Fruit fly (Drosophila melanogaster) whole organism, wandering third instar larva: ENCODE measurements around the gene RpS21.

Source experiments
- Abd-B ChIP-seq: fragments of >200 bp; optimal IDR thresholded peaks from 2 replicates; lab custom pipeline; 2017; ENCODE audit warnings: missing biosample characterization, missing genetic modification characterization
- CG32264 ChIP-seq: fragments of 200-800 bp; sonication (Bioruptor generic); optimal IDR thresholded peaks from 2 replicates; lab custom pipeline; 2016; ENCODE audit warnings: missing biosample characterization, missing genetic modification characterization
- CG9705 ChIP-seq: fragments of 200-800 bp; sonication (Bioruptor generic); optimal IDR thresholded peaks from 2 replicates; lab custom pipeline; 2018; ENCODE audit warnings: missing biosample characterization, mild to moderate bottlenecking, missing genetic modification characterization
- CrebA ChIP-seq: fragments of 200-800 bp; sonication (Bioruptor generic); optimal IDR thresholded peaks from 2 replicates; lab custom pipeline; 2016; ENCODE audit warnings: missing biosample characterization, mild to moderate bottlenecking, missing genetic modification characterization, borderline replicate concordance
- Dfd ChIP-seq: fragments of >200 bp; optimal IDR thresholded peaks from 2 replicates; lab custom pipeline; 2017; ENCODE audit warnings: missing biosample characterization, missing genetic modification characterization
- Dif ChIP-seq: fragments of 200-275, 200-300 bp; sonication (Bioruptor generic); optimal IDR thresholded peaks from 2 replicates; lab custom pipeline; 2018; ENCODE audit warnings: missing biosample characterization, missing genetic modification characterization; ENCODE audit not compliant: partially characterized antibody
- GATAd ChIP-seq: sonication (Bioruptor generic); optimal IDR thresholded peaks from 2 replicates; lab custom pipeline; 2016; ENCODE audit warnings: missing biosample characterization, missing genetic modification characterization
- HLH106 ChIP-seq: fragments of 200-800 bp; optimal IDR thresholded peaks from 3 replicates; lab custom pipeline; 2019; ENCODE audit warnings: missing biosample characterization, mild to moderate bottlenecking, missing genetic modification characterization, moderate library complexity
- Hnf4 ChIP-seq: fragments of 200-800 bp; sonication (Bioruptor generic); optimal IDR thresholded peaks from 2 replicates; lab custom pipeline; 2016; ENCODE audit warnings: missing biosample characterization, mild to moderate bottlenecking, missing genetic modification characterization
- Hr78 ChIP-seq: fragments of >200 bp; optimal IDR thresholded peaks from 2 replicates; lab custom pipeline; 2017; ENCODE audit warnings: missing biosample characterization, missing genetic modification characterization
- Hr83 ChIP-seq: fragments of 200-300 bp; sonication (Bioruptor generic); optimal IDR thresholded peaks from 2 replicates; lab custom pipeline; 2016; ENCODE audit warnings: missing biosample characterization, mild to moderate bottlenecking, missing genetic modification characterization, moderate library complexity; ENCODE audit not compliant: poor library complexity, severe bottlenecking
- Jra ChIP-seq: sonication (Bioruptor generic); optimal IDR thresholded peaks from 2 replicates; lab custom pipeline; 2016; ENCODE audit warnings: missing biosample characterization, missing genetic modification characterization
- Mio ChIP-seq: sonication (Bioruptor generic); optimal IDR thresholded peaks from 2 replicates; lab custom pipeline; 2016; ENCODE audit warnings: missing biosample characterization, missing genetic modification characterization
- Myc ChIP-seq: fragments of >200 bp; optimal IDR thresholded peaks from 2 replicates; lab custom pipeline; 2017
- N ChIP-seq: fragments of >200 bp; optimal IDR thresholded peaks from 2 replicates; lab custom pipeline; 2018; ENCODE audit warnings: missing biosample characterization, missing external identifiers, missing genetic modification characterization
- OdsH ChIP-seq: fragments of 200-800 bp; sonication (Bioruptor generic); optimal IDR thresholded peaks from 2 replicates; lab custom pipeline; 2016; ENCODE audit warnings: missing biosample characterization, mild to moderate bottlenecking, missing genetic modification characterization
- Rel ChIP-seq, 2 experiments: fragments of 200-800 bp; sonication (Bioruptor generic) in 1 of 2; optimal IDR thresholded peaks; 2 replicates in 1 of 2; 3 replicates in 1 of 2; lab custom pipeline; 2016 to 2019; ENCODE audit warnings: mild to moderate bottlenecking in 2 of 2, missing biosample characterization in 2 of 2, missing genetic modification characterization in 2 of 2, moderate library complexity in 1 of 2
- Sp1 ChIP-seq: fragments of 200-800 bp; sonication (Bioruptor generic); optimal IDR thresholded peaks from 3 replicates; lab custom pipeline; 2019; ENCODE audit warnings: missing biosample characterization, mild to moderate bottlenecking, missing genetic modification characterization, moderate library complexity
- Vsx2 ChIP-seq: fragments of 200-300, 225-300 bp; sonication (Bioruptor generic); optimal IDR thresholded peaks from 2 replicates; lab custom pipeline; 2018; ENCODE audit warnings: missing biosample characterization, missing genetic modification characterization; ENCODE audit not compliant: partially characterized antibody
- br ChIP-seq: fragments of 200-800 bp; sonication (Bioruptor generic); optimal IDR thresholded peaks from 2 replicates; lab custom pipeline; 2016; ENCODE audit warnings: missing biosample characterization, missing genetic modification characterization
- brk ChIP-seq: fragments of 200-800 bp; sonication (Bioruptor generic); optimal IDR thresholded peaks from 2 replicates; lab custom pipeline; 2016; ENCODE audit warnings: missing biosample characterization, mild to moderate bottlenecking, missing genetic modification characterization
- dl ChIP-seq, 2 experiments: fragments of 175-275, 200-275 bp in 1 of 2; fragments of 200-275 bp in 1 of 2; sonication (Bioruptor generic); optimal IDR thresholded peaks; lab custom pipeline; 2018; ENCODE audit warnings: mild to moderate bottlenecking in 2 of 2, missing biosample characterization in 2 of 2, missing genetic modification characterization in 2 of 2, moderate library complexity in 2 of 2; ENCODE audit not compliant: partially characterized antibody in 2 of 2, insufficient read depth in 1 of 2
- dmrt93B ChIP-seq: fragments of 200-800 bp; sonication (Bioruptor generic); optimal IDR thresholded peaks from 2 replicates; lab custom pipeline; 2018; ENCODE audit warnings: missing biosample characterization, mild to moderate bottlenecking, missing genetic modification characterization
- dsf ChIP-seq: sonication (Bioruptor generic); optimal IDR thresholded peaks from 2 replicates; lab custom pipeline; 2016; ENCODE audit warnings: missing biosample characterization, missing genetic modification characterization, borderline replicate concordance
- ey ChIP-seq: fragments of 200-800 bp; sonication (Bioruptor generic); optimal IDR thresholded peaks from 2 replicates; lab custom pipeline; 2016; ENCODE audit warnings: missing biosample characterization, missing genetic modification characterization
- foxo ChIP-seq, 2 experiments: fragments of 200-800 bp; sonication (Bioruptor generic); optimal IDR thresholded peaks; 2 replicates in 1 of 2; 3 replicates in 1 of 2; lab custom pipeline; 2016 to 2017; ENCODE audit warnings: missing biosample characterization in 2 of 2, missing genetic modification characterization in 2 of 2
- fru ChIP-seq: fragments of 200-800 bp; sonication (Bioruptor generic); optimal IDR thresholded peaks from 3 replicates; lab custom pipeline; 2016; ENCODE audit warnings: missing biosample characterization, mild to moderate bottlenecking, missing genetic modification characterization
- h ChIP-seq: fragments of 200-800 bp; sonication (Bioruptor generic); optimal IDR thresholded peaks from 3 replicates; lab custom pipeline; 2016; ENCODE audit warnings: missing biosample characterization, mild to moderate bottlenecking, missing genetic modification characterization
- jim ChIP-seq: fragments of 175-275, 200-325 bp; sonication (Bioruptor generic); optimal IDR thresholded peaks from 2 replicates; lab custom pipeline; 2016; ENCODE audit warnings: missing biosample characterization, mild to moderate bottlenecking, missing genetic modification characterization
- lola ChIP-seq: fragments of >200 bp; optimal IDR thresholded peaks from 2 replicates; lab custom pipeline; 2017; ENCODE audit warnings: missing biosample characterization, missing genetic modification characterization
- pan ChIP-seq: fragments of >200 bp; optimal IDR thresholded peaks from 2 replicates; lab custom pipeline; 2017
- psq ChIP-seq: fragments of 200-800 bp; sonication (Bioruptor generic); optimal IDR thresholded peaks from 3 replicates; lab custom pipeline; 2017; ENCODE audit warnings: missing biosample characterization, mild to moderate bottlenecking, missing genetic modification characterization, moderate library complexity
- rgr ChIP-seq: fragments of 200-800 bp; sonication (Bioruptor generic); optimal IDR thresholded peaks from 3 replicates; lab custom pipeline; 2016; ENCODE audit warnings: missing biosample characterization, mild to moderate bottlenecking, missing genetic modification characterization
- sage ChIP-seq: fragments of 200-800 bp; sonication (Bioruptor generic); optimal IDR thresholded peaks from 2 replicates; lab custom pipeline; 2016; ENCODE audit warnings: missing biosample characterization, mild to moderate bottlenecking, missing genetic modification characterization
- sv ChIP-seq: fragments of 200-800 bp; sonication (Bioruptor generic); optimal IDR thresholded peaks from 3 replicates; lab custom pipeline; 2016; ENCODE audit warnings: missing biosample characterization, missing genetic modification characterization
- tai ChIP-seq: sonication (Bioruptor generic); optimal IDR thresholded peaks from 2 replicates; lab custom pipeline; 2016; ENCODE audit warnings: missing biosample characterization, missing genetic modification characterization
- usp ChIP-seq: fragments of >200 bp; optimal IDR thresholded peaks from 2 replicates; lab custom pipeline; 2017; ENCODE audit warnings: missing biosample characterization, missing genetic modification characterization
- woc ChIP-seq: sonication (Bioruptor generic); optimal IDR thresholded peaks from 2 replicates; lab custom pipeline; 2016; ENCODE audit warnings: missing biosample characterization, mild to moderate bottlenecking, missing genetic modification characterization

Gene RpS21

dm6 chr2L:2872309-2872932, 16.6 kb downstream of the RpS21 start:
- TF ChIP-seq Rel (GFP tag; optimal IDR thresholded peaks at IDR 0.05; lab: Kevin White, UChicago): no peak
- no peak for TF ChIP-seq Rel (tag; optimal IDR thresholded peaks at IDR 0.05; lab: Kevin White, UChicago)
- no peak for TF ChIP-seq pan (lab: Kevin White, UChicago)
- TF ChIP-seq dsf (GFP tag; lab: Kevin White, UChicago): no peak
- TF ChIP-seq ey: no peak
- no peak for TF ChIP-seq Myc
- no peak for TF ChIP-seq brk (GFP tag; lab: Kevin White, UChicago)
- TF ChIP-seq fru (GFP tag; lab: Kevin White, UChicago): no peak
- no peak for TF ChIP-seq dmrt93B (GFP tag; lab: Kevin White, UChicago)
- TF ChIP-seq h (GFP tag; lab: Kevin White, UChicago): no peak
- TF ChIP-seq foxo (GFP tag; optimal IDR thresholded peaks at IDR 0.05; lab: Kevin White, UChicago): no peak
- TF ChIP-seq Hr78 (GFP tag; lab: Kevin White, UChicago): no peak
- TF ChIP-seq Abd-B: no peak
- no peak for TF ChIP-seq CG32264
- TF ChIP-seq woc (GFP tag; lab: Kevin White, UChicago): no peak
- TF ChIP-seq, all 38 proteins: peak for 0

- TF ChIP-seq dmrt93B (GFP tag; lab: Kevin White, UChicago) (peak; percentile 5), Rel (GFP tag; optimal IDR thresholded peaks at IDR 0.05; lab: Kevin White, UChicago) (no peak), Rel (tag; optimal IDR thresholded peaks at IDR 0.05; lab: Kevin White, UChicago) (no peak), Sp1 (GFP tag; lab: Kevin White, UChicago) (peak; percentile 45), fru (GFP tag; lab: Kevin White, UChicago) (peak; percentile 53), h (GFP tag; lab: Kevin White, UChicago) (peak; percentile 60), psq (GFP tag; lab: Kevin White, UChicago) (peak; percentile 32), brk (GFP tag; lab: Kevin White, UChicago) (no peak), br (peak; percentile 66), Abd-B (no peak), pan (lab: Kevin White, UChicago) (no peak), jim (no peak), lola (GFP tag; lab: Kevin White, UChicago) (no peak), Vsx2 (GFP tag; lab: Kevin White, UChicago) (no peak), N (GFP tag; lab: Kevin White, UChicago) (no peak), CrebA (GFP tag; lab: Kevin White, UChicago) (no peak), HLH106 (tag; lab: Kevin White, UChicago) (peak; percentile 44), woc (GFP tag; lab: Kevin White, UChicago) (no peak), sage (GFP tag; lab: Kevin White, UChicago) (no peak), dl (GFP tag; optimal IDR thresholded peaks at IDR 0.05; lab: Kevin White, UChicago; ENCODE audit: insufficient read depth in 1 of 2, partially characterized antibody in 2 of 2) (no peak), usp (GFP tag; lab: Kevin White, UChicago) (no peak), foxo (GFP tag; optimal IDR thresholded peaks at IDR 0.05; lab: Kevin White, UChicago) (peak in 1 of 2 experiments; percentile 77), Jra (peak; percentile 82), GATAd (GFP tag; lab: Kevin White, UChicago) (no peak), OdsH (GFP tag; lab: Kevin White, UChicago) (peak; percentile 46), Myc (no peak), rgr (GFP tag; lab: Kevin White, UChicago) (peak; percentile 32), dsf (GFP tag; lab: Kevin White, UChicago) (no peak), sv (GFP tag; lab: Kevin White, UChicago) (peak; percentile 32), Mio (no peak), ey (peak; percentile 33), tai (GFP tag; lab: Kevin White, UChicago) (no peak), Dfd (GFP tag; lab: Kevin White, UChicago) (no peak), CG32264 (no peak), Hr78 (GFP tag; lab: Kevin White, UChicago) (no peak), CG9705 (GFP tag; lab: Kevin White, UChicago) (no peak), Hr83 (no peak), Dif (GFP tag; lab: Kevin White, UChicago) (no peak), Hnf4 (GFP tag; lab: Kevin White, UChicago) (peak; percentile 28)
- TF ChIP-seq, all 38 proteins: peak for 14
Observed at dm6 chr2L:2872968-2873728, 17.3 kb downstream of the RpS21 start.
